Fruit fly (Drosophila melanogaster) S2 (cell line): ENCODE measurements around the gene app.

ENCODE experiments used
- CG8478 ChIP-seq: fragments of >200 bp; optimal IDR thresholded peaks from 2 replicates; lab custom pipeline; 2018
- CTCF ChIP-seq, 2 experiments: fragments of >200 bp; optimal IDR thresholded peaks; 2 replicates each; lab custom pipeline; 2018

dm6 chr3L:12298092-12298491, 31.5 kb upstream of the app start:
- TF ChIP-seq CG8478 (lab: Kevin White, UChicago) (no peak), CTCF (optimal IDR thresholded peaks at IDR 0.05; lab: Kevin White, UChicago) (no peak)
